Fruit fly (Drosophila melanogaster) whole organism, embryonic: ENCODE measurements around the gene Sirt4.

Source experiments
- Blimp-1 ChIP-seq: fragments of 200-800 bp; sonication (Bioruptor generic); optimal IDR thresholded peaks from 3 replicates; lab custom pipeline; 2018; ENCODE audit warnings: missing biosample characterization, missing genetic modification characterization, mild to moderate bottlenecking, moderate library complexity, missing genetic modification reagents
- Bteb2 ChIP-seq: fragments of 200-800 bp; sonication (Bioruptor generic); optimal IDR thresholded peaks from 2 replicates; lab custom pipeline; 2016; ENCODE audit warnings: missing biosample characterization, missing genetic modification characterization
- CG10209 ChIP-seq: fragments of 200-800 bp; sonication (Bioruptor generic); optimal IDR thresholded peaks from 3 replicates; lab custom pipeline; 2017; ENCODE audit warnings: missing biosample characterization, mild to moderate bottlenecking, missing genetic modification characterization, missing genetic modification reagents
- CG10654 ChIP-seq: fragments of 200-800 bp; sonication (Bioruptor generic); optimal IDR thresholded peaks from 2 replicates; lab custom pipeline; 2016; ENCODE audit warnings: missing biosample characterization, missing genetic modification characterization
- CG11085 ChIP-seq: fragments of 200-800 bp; sonication (Bioruptor generic); IDR thresholded peaks from 2 replicates; pipeline ENCODE4 v1.3.6; 2022; ENCODE audit warnings: missing biosample characterization, missing genetic modification characterization
- CG12236 ChIP-seq: fragments of 200-800 bp; sonication (Bioruptor generic); optimal IDR thresholded peaks from 2 replicates; lab custom pipeline; 2016; ENCODE audit warnings: missing biosample characterization, missing genetic modification characterization
- CG14710 ChIP-seq: fragments of 200-800 bp; sonication (Bioruptor generic); optimal IDR thresholded peaks from 3 replicates; lab custom pipeline; 2019; ENCODE audit warnings: missing biosample characterization, mild to moderate bottlenecking, missing genetic modification characterization, moderate library complexity
- CG14860 ChIP-seq: fragments of 200-800 bp; sonication (Bioruptor generic); IDR thresholded peaks from 3 replicates; pipeline ENCODE4 v1.3.6; 2022; ENCODE audit warnings: missing biosample characterization, missing genetic modification characterization; ENCODE audit not compliant: partially characterized antibody
- CG15601 ChIP-seq: fragments of 200-800 bp; sonication (Bioruptor generic); optimal IDR thresholded peaks from 3 replicates; lab custom pipeline; 2019; ENCODE audit warnings: missing biosample characterization, mild to moderate bottlenecking, missing genetic modification characterization, moderate library complexity
- CG1603 ChIP-seq: fragments of 200-800 bp; sonication (Bioruptor generic); optimal IDR thresholded peaks from 2 replicates; lab custom pipeline; 2019; ENCODE audit warnings: missing biosample characterization, mild to moderate bottlenecking, missing genetic modification characterization, moderate library complexity
- CG16813 ChIP-seq: fragments of 200-800 bp; sonication (Bioruptor generic); IDR thresholded peaks from 3 replicates; pipeline ENCODE4 v1.3.6; 2022; ENCODE audit warnings: missing biosample characterization, missing genetic modification characterization; ENCODE audit not compliant: partially characterized antibody
- CG30020 ChIP-seq: fragments of 200-800 bp; optimal IDR thresholded peaks from 2 replicates; lab custom pipeline; 2019; ENCODE audit warnings: missing biosample characterization, mild to moderate bottlenecking, missing genetic modification characterization, moderate library complexity
- CG31224 ChIP-seq: fragments of 200-800 bp; sonication (Bioruptor generic); IDR thresholded peaks from 2 replicates; pipeline ENCODE4 v1.3.6; 2022; ENCODE audit warnings: missing biosample characterization, missing genetic modification characterization
- CG32532 ChIP-seq: fragments of 200-800 bp; sonication (Bioruptor generic); IDR thresholded peaks from 2 replicates; pipeline ENCODE4 v1.3.6; 2022; ENCODE audit warnings: missing biosample characterization, missing genetic modification characterization
- CG34422 ChIP-seq: fragments of 200-800 bp; sonication (Bioruptor generic); IDR thresholded peaks from 3 replicates; pipeline ENCODE4 v1.3.6; 2022; ENCODE audit warnings: missing biosample characterization, missing genetic modification characterization
- CG4854 ChIP-seq: fragments of 200-800 bp; sonication (Bioruptor generic); optimal IDR thresholded peaks from 2 replicates; lab custom pipeline; 2016; ENCODE audit warnings: missing biosample characterization, missing genetic modification characterization, inconsistent platforms
- CG5953 ChIP-seq: fragments of 200-800 bp; sonication (Bioruptor generic); IDR thresholded peaks from 2 replicates; pipeline ENCODE4 v1.3.6; 2022; ENCODE audit warnings: missing biosample characterization, missing genetic modification characterization
- CG6854 ChIP-seq: fragments of 200-800 bp; sonication (Bioruptor generic); optimal IDR thresholded peaks from 3 replicates; lab custom pipeline; 2017; ENCODE audit warnings: missing biosample characterization, mild to moderate bottlenecking, missing genetic modification characterization
- CG7357 ChIP-seq: fragments of 200-800 bp; sonication (Bioruptor generic); IDR thresholded peaks from 3 replicates; pipeline ENCODE4 v1.3.6; 2022; ENCODE audit warnings: missing biosample characterization, missing genetic modification characterization
- CG7987 ChIP-seq: fragments of 200-800 bp; sonication (Bioruptor generic); optimal IDR thresholded peaks from 2 replicates; lab custom pipeline; 2018; ENCODE audit warnings: missing biosample characterization, mild to moderate bottlenecking, missing genetic modification characterization, moderate library complexity
- CG8281 ChIP-seq: fragments of 200-800 bp; sonication (Bioruptor generic); optimal IDR thresholded peaks from 2 replicates; lab custom pipeline; 2018; ENCODE audit warnings: missing biosample characterization, mild to moderate bottlenecking, missing genetic modification characterization, moderate library complexity
- Camta ChIP-seq: fragments of 200-800 bp; sonication (Bioruptor generic); optimal IDR thresholded peaks from 2 replicates; lab custom pipeline; 2016; ENCODE audit warnings: missing biosample characterization, missing genetic modification characterization
- Dek ChIP-seq: fragments of 200-800 bp; sonication (Bioruptor generic); optimal IDR thresholded peaks from 3 replicates; lab custom pipeline; 2019; ENCODE audit warnings: missing biosample characterization, mild to moderate bottlenecking, missing genetic modification characterization, moderate library complexity
- Dfd ChIP-seq, 2 experiments: fragments of >200 bp; optimal IDR thresholded peaks; 2 replicates each; lab custom pipeline; 2017; ENCODE audit warnings: missing biosample characterization in 2 of 2, missing genetic modification characterization in 2 of 2
- Elba2 ChIP-seq: fragments of 200-800 bp; sonication (Bioruptor generic); optimal IDR thresholded peaks from 3 replicates; lab custom pipeline; 2016; ENCODE audit warnings: missing biosample characterization, missing genetic modification characterization
- Fer3 ChIP-seq: fragments of 200-800 bp; sonication (Bioruptor generic); optimal IDR thresholded peaks from 2 replicates; lab custom pipeline; 2018; ENCODE audit warnings: missing biosample characterization, mild to moderate bottlenecking, missing genetic modification characterization, moderate library complexity
- HLH3B ChIP-seq: fragments of 200-800 bp; sonication (Bioruptor generic); IDR thresholded peaks from 2 replicates; pipeline ENCODE4 v1.3.6; 2022; ENCODE audit warnings: missing biosample characterization, missing genetic modification characterization
- Hmr ChIP-seq: fragments of 200-800 bp; sonication (Bioruptor generic); optimal IDR thresholded peaks from 3 replicates; lab custom pipeline; 2017; ENCODE audit warnings: mild to moderate bottlenecking, missing biosample characterization, missing genetic modification reagents, missing genetic modification characterization
- Optix ChIP-seq: fragments of 200-800 bp; sonication (Bioruptor generic); IDR thresholded peaks from 3 replicates; pipeline ENCODE4 v1.3.6; 2022; ENCODE audit warnings: missing biosample characterization, missing genetic modification characterization
- Scr ChIP-seq: fragments of 200-800 bp; sonication (Bioruptor generic); IDR thresholded peaks from 2 replicates; pipeline ENCODE4 v1.3.6; 2022; ENCODE audit warnings: missing biosample characterization, missing genetic modification characterization; ENCODE audit not compliant: partially characterized antibody
- Sox100B ChIP-seq: fragments of 200-800 bp; sonication (Bioruptor generic); optimal IDR thresholded peaks from 3 replicates; lab custom pipeline; 2018; ENCODE audit warnings: missing biosample characterization, mild to moderate bottlenecking, missing genetic modification characterization
- Tbp ChIP-seq: fragments of >200 bp; optimal IDR thresholded peaks from 2 replicates; lab custom pipeline; 2018; ENCODE audit warnings: missing biosample characterization, missing genetic modification characterization
- aop ChIP-seq: fragments of 200-800 bp; sonication (Bioruptor generic); IDR thresholded peaks from 2 replicates; pipeline ENCODE4 v1.3.6; 2022; ENCODE audit warnings: missing biosample characterization, missing genetic modification characterization
- ap ChIP-seq: fragments of 200-800 bp; sonication (Bioruptor generic); IDR thresholded peaks from 2 replicates; pipeline ENCODE4 v1.3.6; 2022; ENCODE audit warnings: missing biosample characterization, missing genetic modification characterization
- ase ChIP-seq: fragments of 200-800 bp; sonication (Bioruptor generic); IDR thresholded peaks from 3 replicates; pipeline ENCODE4 v1.3.6; 2022; ENCODE audit warnings: missing biosample characterization, missing genetic modification characterization
- bab2 ChIP-seq: fragments of 200-800 bp; sonication (Bioruptor generic); optimal IDR thresholded peaks from 2 replicates; lab custom pipeline; 2016; ENCODE audit warnings: missing biosample characterization, missing genetic modification characterization
- ci ChIP-seq: fragments of 200-800 bp; sonication (Bioruptor generic); IDR thresholded peaks from 3 replicates; pipeline ENCODE4 v1.3.6; 2022; ENCODE audit warnings: missing biosample characterization, missing genetic modification characterization
- dimm ChIP-seq: fragments of 200-800 bp; sonication (Bioruptor generic); IDR thresholded peaks from 2 replicates; pipeline ENCODE4 v1.3.6; 2022; ENCODE audit warnings: missing biosample characterization, missing genetic modification characterization
- fd102C ChIP-seq: fragments of 200-800 bp; sonication (Bioruptor generic); optimal IDR thresholded peaks from 2 replicates; lab custom pipeline; 2018; ENCODE audit warnings: missing biosample characterization, mild to moderate bottlenecking, missing genetic modification characterization, moderate library complexity
- fru ChIP-seq: fragments of >200 bp; optimal IDR thresholded peaks from 2 replicates; lab custom pipeline; 2017
- hkb ChIP-seq, 2 experiments: fragments of 200-800 bp in 1 of 2; fragments of >200 bp in 1 of 2; sonication (Bioruptor generic) in 1 of 2; IDR thresholded peaks in 1 of 2; optimal IDR thresholded peaks in 1 of 2; 2 replicates each; pipeline versions ENCODE4 v1.3.6 to Lab custom; 2017 to 2022; ENCODE audit warnings: missing biosample characterization in 1 of 2, missing genetic modification characterization in 1 of 2
- inv ChIP-seq: fragments of 200-800 bp; sonication (Bioruptor generic); IDR thresholded peaks from 2 replicates; pipeline ENCODE4 v1.3.6; 2022; ENCODE audit warnings: missing biosample characterization, missing genetic modification characterization; ENCODE audit not compliant: partially characterized antibody
- kah ChIP-seq: fragments of 200-800 bp; sonication (Bioruptor generic); optimal IDR thresholded peaks from 2 replicates; lab custom pipeline; 2018; ENCODE audit warnings: missing biosample characterization, mild to moderate bottlenecking, missing genetic modification characterization
- knrl ChIP-seq: fragments of 200-800 bp; sonication (Bioruptor generic); IDR thresholded peaks from 3 replicates; pipeline ENCODE4 v1.3.6; 2022; ENCODE audit warnings: missing biosample characterization, missing genetic modification characterization; ENCODE audit not compliant: partially characterized antibody
- mam ChIP-seq: fragments of 200-800 bp; sonication (Bioruptor generic); optimal IDR thresholded peaks from 3 replicates; lab custom pipeline; 2016; ENCODE audit warnings: missing biosample characterization, missing genetic modification characterization
- org-1 ChIP-seq: fragments of 200-800 bp; sonication (Bioruptor generic); optimal IDR thresholded peaks from 2 replicates; lab custom pipeline; 2017; ENCODE audit warnings: missing biosample characterization, missing genetic modification characterization
- p53 ChIP-seq: fragments of 200-800 bp; sonication (Bioruptor generic); optimal IDR thresholded peaks from 2 replicates; lab custom pipeline; 2016; ENCODE audit warnings: missing biosample characterization, missing genetic modification characterization
- pros ChIP-seq: fragments of 200-800 bp; sonication (Bioruptor generic); optimal IDR thresholded peaks from 3 replicates; lab custom pipeline; 2019; ENCODE audit warnings: missing biosample characterization, mild to moderate bottlenecking, missing genetic modification characterization, moderate library complexity
- tap ChIP-seq: fragments of 200-800 bp; optimal IDR thresholded peaks from 3 replicates; lab custom pipeline; 2019; ENCODE audit warnings: missing biosample characterization, mild to moderate bottlenecking, missing genetic modification characterization, moderate library complexity
- vnd ChIP-seq: fragments of 200-800 bp; sonication (Bioruptor generic); IDR thresholded peaks from 3 replicates; pipeline ENCODE4 v1.3.6; 2022; ENCODE audit warnings: missing biosample characterization, missing genetic modification characterization; ENCODE audit not compliant: partially characterized antibody
- wdn ChIP-seq: fragments of 200-800 bp; sonication (Bioruptor generic); IDR thresholded peaks from 2 replicates; pipeline ENCODE4 v1.3.6; 2022; ENCODE audit warnings: missing biosample characterization, missing genetic modification characterization

Gene Sirt4

dm6 chrX:5638588-5638987, 27.2 kb downstream of the Sirt4 start (continued):
- no peak for TF ChIP-seq CG30020 (tag; lab: Kevin White, UChicago)
- TF ChIP-seq CG31224 (GFP tag; lab: Robert Waterston, UW): peak; percentile 26; the same call in 1 of the 2 replicates
- TF ChIP-seq inv (GFP tag; lab: Robert Waterston, UW): no peak
- peak; percentile 50 for TF ChIP-seq mam (GFP tag; lab: Kevin White, UChicago)
- no peak for TF ChIP-seq Scr (GFP tag; lab: Robert Waterston, UW)
- peak; percentile 76 for TF ChIP-seq Optix (GFP tag; lab: Robert Waterston, UW)
- TF ChIP-seq vnd (GFP tag; lab: Robert Waterston, UW): no peak
- no peak for TF ChIP-seq CG15601 (tag; lab: Kevin White, UChicago)
- peak; percentile 60 for TF ChIP-seq CG34422
- TF ChIP-seq dimm (GFP tag; lab: Robert Waterston, UW): 0 out of 2 replicates have a peak, but pooled peaks have one; percentile 3
- peak; percentile 60 for TF ChIP-seq CG5953 (GFP tag; lab: Robert Waterston, UW)
- peak; percentile 46 for TF ChIP-seq Fer3 (tag; lab: Kevin White, UChicago)
- TF ChIP-seq CG1603 (tag; lab: Kevin White, UChicago): peak; percentile 60
- TF ChIP-seq ap (GFP tag; lab: Robert Waterston, UW): peak; percentile 48; the same call in 1 of the 2 replicates
- TF ChIP-seq hkb (optimal IDR thresholded peaks at IDR 0.05; lab: Kevin White, UChicago): no peak
- peak; percentile 69 for TF ChIP-seq hkb (GFP tag; IDR thresholded peaks at IDR 0.05; lab: Robert Waterston, UW)
- no peak for TF ChIP-seq Camta (GFP tag; lab: Kevin White, UChicago)
- no peak for TF ChIP-seq aop (GFP tag; lab: Robert Waterston, UW)
- TF ChIP-seq Bteb2 (GFP tag; lab: Kevin White, UChicago): peak; percentile 38
- TF ChIP-seq Hmr (GFP tag; lab: Kevin White, UChicago): peak; percentile 58
- TF ChIP-seq CG4854 (GFP tag; lab: Kevin White, UChicago): no peak
- peak; percentile 61 for TF ChIP-seq CG6854 (GFP tag; lab: Kevin White, UChicago)
- TF ChIP-seq Dfd (GFP tag; optimal IDR thresholded peaks at IDR 0.05; lab: Kevin White, UChicago): no peak
- TF ChIP-seq p53 (GFP tag; lab: Kevin White, UChicago): no peak
- TF ChIP-seq CG32532 (GFP tag; lab: Robert Waterston, UW): peak; percentile 75
- TF ChIP-seq CG7987 (GFP tag; lab: Kevin White, UChicago): no peak
- no peak for TF ChIP-seq CG8281 (tag; lab: Kevin White, UChicago)
- no peak for TF ChIP-seq CG14860 (GFP tag; lab: Robert Waterston, UW)
- TF ChIP-seq CG7357 (GFP tag; lab: Robert Waterston, UW): peak; percentile 52; the same call in 2 of the 3 replicates
- peak; percentile 78 for TF ChIP-seq HLH3B (GFP tag; lab: Robert Waterston, UW)
- TF ChIP-seq CG14710 (tag; lab: Kevin White, UChicago): no peak
- peak; percentile 20 for TF ChIP-seq CG10209 (GFP tag; lab: Kevin White, UChicago)
- TF ChIP-seq tap (tag; lab: Kevin White, UChicago): peak; percentile 54
- TF ChIP-seq fd102C (GFP tag; lab: Kevin White, UChicago): no peak
- no peak for TF ChIP-seq knrl
- TF ChIP-seq Dek: peak; percentile 51
- TF ChIP-seq ase (GFP tag; lab: Robert Waterston, UW): peak; percentile 72
- peak; percentile 50 for TF ChIP-seq org-1 (GFP tag; lab: Kevin White, UChicago)
- no peak for TF ChIP-seq Blimp-1 (GFP tag; lab: Kevin White, UChicago)
- peak; percentile 84; the same call in 2 of the 3 replicates for TF ChIP-seq ci (GFP tag; lab: Robert Waterston, UW)
- TF ChIP-seq CG16813 (GFP tag; lab: Robert Waterston, UW): no peak
- no peak for TF ChIP-seq CG10654 (GFP tag; lab: Kevin White, UChicago)
- TF ChIP-seq CG11085 (GFP tag; lab: Robert Waterston, UW): peak; percentile 52
- peak; percentile 56 for TF ChIP-seq bab2
- TF ChIP-seq wdn (GFP tag; lab: Robert Waterston, UW): no peak
- no peak for TF ChIP-seq fru (lab: Kevin White, UChicago)
- no peak for TF ChIP-seq Sox100B (GFP tag; lab: Kevin White, UChicago)
- TF ChIP-seq kah: no peak
- TF ChIP-seq CG12236: no peak
- no peak for TF ChIP-seq Tbp (GFP tag; lab: Kevin White, UChicago)
- TF ChIP-seq Elba2 (GFP tag; lab: Kevin White, UChicago): no peak
- TF ChIP-seq pros (GFP tag; lab: Kevin White, UChicago): no peak
